Worm (Caenorhabditis elegans) whole organism, L1 larva: Measurements from ENCODE around the gene rsef-1.

Source experiments
- blmp-1 ChIP-seq: fragments of 150-350 bp; optimal IDR thresholded peaks from 2 replicates; lab custom pipeline; 2014; ENCODE audit warnings: missing biosample characterization, missing genetic modification characterization
- fkh-10 ChIP-seq: sonication (generic microtip); optimal IDR thresholded peaks from 2 replicates; lab custom pipeline; 2017; ENCODE audit warnings: missing biosample characterization, missing genetic modification reagents, missing genetic modification characterization
- fos-1 ChIP-seq: fragments of 150-350 bp; optimal IDR thresholded peaks from 2 replicates; lab custom pipeline; 2014; ENCODE audit warnings: missing biosample characterization, missing genetic modification characterization
- grh-1 ChIP-seq: fragments of 200-800 bp; sonication (Bioruptor generic); IDR thresholded peaks from 2 replicates; pipeline ENCODE4 v1.3.6; 2022; ENCODE audit warnings: missing genetic modification reagents, missing genetic modification characterization, missing compliant biosample characterization
- hlh-17 ChIP-seq: fragments of 200-800 bp; sonication (Bioruptor generic); optimal IDR thresholded peaks from 2 replicates; lab custom pipeline; 2018; ENCODE audit warnings: missing genetic modification characterization, mild to moderate bottlenecking, missing compliant biosample characterization, moderate library complexity, borderline replicate concordance
- lin-13 ChIP-seq: fragments of 150-350 bp; optimal IDR thresholded peaks from 2 replicates; lab custom pipeline; 2014; ENCODE audit warnings: missing biosample characterization, missing genetic modification reagents, missing genetic modification characterization
- lin-15B ChIP-seq: fragments of 150-350 bp; sonication (generic microtip); optimal IDR thresholded peaks from 3 replicates; lab custom pipeline; 2014; ENCODE audit warnings: missing biosample characterization, missing genetic modification characterization
- nhr-11 ChIP-seq: fragments of 150-350 bp; optimal IDR thresholded peaks from 2 replicates; lab custom pipeline; 2014; ENCODE audit warnings: missing biosample characterization, missing genetic modification characterization
- snpc-4 ChIP-seq: fragments of 150-350 bp; optimal IDR thresholded peaks from 2 replicates; lab custom pipeline; 2014; ENCODE audit warnings: missing biosample characterization, missing genetic modification characterization
- sox-4 ChIP-seq: sonication (generic microtip); optimal IDR thresholded peaks from 2 replicates; lab custom pipeline; 2016; ENCODE audit warnings: missing genetic modification characterization, missing compliant biosample characterization
- unc-86 ChIP-seq: sonication (generic microtip); optimal IDR thresholded peaks from 2 replicates; lab custom pipeline; 2016; ENCODE audit warnings: missing genetic modification characterization, missing compliant biosample characterization
- vab-15 ChIP-seq: sonication (generic microtip); optimal IDR thresholded peaks from 2 replicates; lab custom pipeline; 2017; ENCODE audit warnings: missing genotype, mild to moderate bottlenecking, missing genetic modification characterization, missing compliant biosample characterization
- ztf-11 ChIP-seq, 2 experiments: sonication (generic microtip); optimal IDR thresholded peaks; 2 replicates each; lab custom pipeline; 2016 to 2017; ENCODE audit warnings: missing genetic modification characterization in 2 of 2, missing biosample characterization in 1 of 2, missing compliant biosample characterization in 1 of 2
- ztf-4 ChIP-seq: fragments of 150-350 bp; optimal IDR thresholded peaks from 2 replicates; lab custom pipeline; 2014; ENCODE audit warnings: missing biosample characterization, missing genetic modification characterization

- TF ChIP-seq vab-15 (no peak), nhr-11 (tag; lab: Kevin White, UChicago) (no peak), lin-15B (tag; lab: Kevin White, UChicago) (no peak), fos-1 (tag; lab: Kevin White, UChicago) (no peak), fkh-10 (GFP tag; lab: Kevin White, UChicago) (no peak), grh-1 (GFP tag; lab: Robert Waterston, UW) (no peak), ztf-4 (tag; lab: Kevin White, UChicago) (no peak), hlh-17 (GFP tag; lab: Kevin White, UChicago) (no peak), blmp-1 (no peak), unc-86 (no peak), ztf-11 (tag; optimal IDR thresholded peaks at IDR 0.05; lab: Kevin White, UChicago) (no peak), lin-13 (GFP tag; lab: Kevin White, UChicago) (no peak), sox-4 (no peak), snpc-4 (tag; lab: Kevin White, UChicago) (no peak)
Measured at ce11 chrX:3034203-3034602, 25.0 kb downstream of the rsef-1 start, which contains the start of gene M02F4.2.
